Fruit fly (Drosophila melanogaster): Measurements from ENCODE around the gene Itpr.

DNA sequence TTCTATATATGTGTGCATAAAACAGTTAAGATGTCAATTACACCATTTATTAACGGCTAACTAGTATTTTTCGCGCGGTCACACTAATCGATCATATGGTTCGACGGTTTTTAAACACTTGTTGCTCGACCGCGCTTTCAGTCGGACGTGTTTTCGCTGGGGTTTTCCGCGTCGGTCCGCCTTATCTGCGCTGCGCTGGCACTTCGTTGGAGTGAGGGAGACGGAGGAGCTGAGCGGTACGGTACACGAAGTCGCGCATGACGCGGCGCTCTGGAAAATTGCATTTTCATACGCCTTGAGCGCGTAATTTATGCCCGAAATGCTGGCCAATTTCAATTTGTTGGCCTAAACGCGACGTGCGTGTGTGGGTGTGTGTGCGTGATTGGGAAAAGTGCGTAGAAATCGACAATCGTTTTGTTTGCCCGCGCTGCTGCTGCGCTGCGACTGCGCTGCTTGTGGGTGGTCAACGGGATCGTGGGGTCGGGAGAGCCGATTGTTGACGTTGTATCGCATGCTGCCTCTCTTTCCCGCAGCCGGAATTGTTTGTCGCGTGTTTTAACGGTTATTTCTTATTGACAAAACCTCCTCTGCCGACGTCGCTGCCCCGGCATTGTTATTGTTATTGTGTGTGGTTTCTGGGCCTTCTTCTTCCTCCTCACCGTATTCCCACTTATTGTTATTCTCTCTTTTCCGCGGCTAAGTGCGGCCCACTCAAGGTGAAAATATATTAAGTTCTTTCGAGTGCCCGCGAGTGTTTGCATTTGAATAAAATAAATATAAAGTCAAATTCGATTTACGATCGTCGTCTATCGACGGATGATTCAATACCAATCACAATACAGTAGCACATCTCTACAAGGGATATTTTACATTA lies at the start of gene Itpr:
- TF ChIP-seq EcR (GFP tag; optimal IDR thresholded peaks at IDR 0.05): peak; percentile 7
- TF ChIP-seq CG12605 (GFP tag; IDR thresholded peaks at IDR 0.05): no peak
- TF ChIP-seq CG9948 (tag; optimal IDR thresholded peaks at IDR 0.05): no peak
- TF ChIP-seq D1 (tag; optimal IDR thresholded peaks at IDR 0.05): no peak
- TF ChIP-seq Pif1B (GFP tag; optimal IDR thresholded peaks at IDR 0.05): no peak
- no peak for TF ChIP-seq Snoo (tag; optimal IDR thresholded peaks at IDR 0.05)
- no peak for TF ChIP-seq CG10348 (GFP tag; IDR thresholded peaks at IDR 0.05)
- TF ChIP-seq CG8159 (tag; optimal IDR thresholded peaks at IDR 0.05): no peak
